Worm (Caenorhabditis elegans): ENCODE results near the gene scl-14.
"Not testable (repeated sequence)": the region's sequence is repeated elsewhere in the genome, so short reads cannot be mapped to it uniquely, and the experiment has no call there.

DNA sequence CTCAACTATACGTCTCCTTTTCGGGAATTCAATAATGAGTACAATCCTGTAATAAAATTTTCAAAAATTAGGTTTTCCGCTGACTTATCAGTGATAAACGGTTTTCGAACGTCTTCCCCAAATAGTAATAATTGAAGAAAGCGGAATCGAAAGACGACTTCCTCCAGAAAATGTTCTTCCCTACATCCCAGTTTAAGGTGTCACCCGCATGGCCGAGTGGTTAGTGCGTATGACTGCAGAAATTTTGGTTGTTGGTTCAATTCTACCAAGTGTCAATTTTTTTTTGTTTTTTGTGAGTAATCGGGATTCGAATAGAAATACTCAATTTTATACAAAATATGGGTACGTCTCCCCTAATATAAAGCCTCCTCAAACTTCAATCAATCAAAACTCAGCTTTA lies 24.5 kb upstream of the scl-14 start:
- TF ChIP-seq unc-62 (GFP tag; optimal IDR thresholded peaks at IDR 0.05); nhr-27 (tag; optimal IDR thresholded peaks at IDR 0.05); athp-1 (tag; optimal IDR thresholded peaks at IDR 0.05); snpc-4 (GFP tag; optimal IDR thresholded peaks at IDR 0.05); mel-28 (tag; optimal IDR thresholded peaks at IDR 0.05; ENCODE audit: borderline replicate concordance); C06A6.2 (GFP tag; conservative IDR thresholded peaks at IDR 0.05): not testable (repeated sequence)
- TF ChIP-seq D2030.7 (GFP tag; IDR thresholded peaks at IDR 0.05) (0 out of 2 replicates have a peak, but pooled peaks have one; percentile 26), hmg-1.2 (GFP tag; IDR thresholded peaks at IDR 0.05) (peak; percentile 62), snpc-4 (tag; optimal IDR thresholded peaks at IDR 0.05) (peak in 1 of 4 experiments; percentile 36)
